Worm (Caenorhabditis elegans): Measurements from ENCODE around the gene W08E12.2.

DNA sequence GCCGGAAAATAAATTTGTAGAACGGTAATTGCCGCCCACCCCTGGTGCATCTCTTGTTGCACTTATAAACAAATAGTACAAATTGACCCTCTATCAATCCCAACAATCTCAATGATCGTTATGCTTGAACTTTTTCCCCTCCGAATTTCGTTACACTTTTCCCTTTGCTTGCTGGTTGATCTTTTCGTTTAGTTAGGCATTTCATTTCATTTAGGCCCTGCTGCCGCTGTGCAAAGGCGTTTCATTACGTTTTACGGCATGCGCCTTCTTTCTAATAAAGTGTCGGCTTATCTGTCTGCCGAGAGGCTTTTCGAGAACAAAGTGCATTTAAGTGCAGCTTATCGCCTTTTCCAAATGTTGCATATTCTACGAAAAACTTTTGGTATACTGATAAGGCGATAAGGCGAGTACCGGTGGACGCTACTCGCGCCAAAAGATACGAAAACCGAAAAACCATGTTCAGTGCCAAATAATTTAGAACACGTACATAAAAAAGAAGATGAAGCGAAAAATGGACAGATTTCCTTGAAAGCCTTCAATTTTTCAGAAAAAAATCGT lies 5.1 kb downstream of the W08E12.2 start:
- TF ChIP-seq D2030.7 (GFP tag; IDR thresholded peaks at IDR 0.05) (no peak), nhr-179 (tag; optimal IDR thresholded peaks at IDR 0.05) (no peak), mcd-1 (GFP tag; IDR thresholded peaks at IDR 0.05) (no peak; the same call in 1 of the 2 replicates)

Measured in whole organism, young adult.